Worm (Caenorhabditis elegans) whole organism, L2 larva: ENCODE data around the gene lgc-48.

ENCODE experiments used
- C34F6.9 ChIP-seq: fragments of 150-350 bp; optimal IDR thresholded peaks from 2 replicates; lab custom pipeline; 2014; ENCODE audit warnings: missing biosample characterization, missing genetic modification characterization
- F13H6.1 ChIP-seq: sonication (generic microtip); optimal IDR thresholded peaks from 2 replicates; lab custom pipeline; 2016; ENCODE audit warnings: missing genetic modification characterization, missing compliant biosample characterization
- R02D3.7 ChIP-seq: fragments of 150-350 bp; optimal IDR thresholded peaks from 2 replicates; lab custom pipeline; 2014; ENCODE audit warnings: missing biosample characterization, missing genetic modification characterization
- Y55F3AM.14 ChIP-seq: fragments of 200-800 bp; sonication (Bioruptor generic); optimal IDR thresholded peaks from 2 replicates; lab custom pipeline; 2018; ENCODE audit warnings: mild to moderate bottlenecking, missing genetic modification characterization, missing compliant biosample characterization
- ZK546.5 ChIP-seq: sonication (generic microtip); optimal IDR thresholded peaks from 2 replicates; lab custom pipeline; 2017; ENCODE audit warnings: missing biosample characterization, missing genetic modification characterization
- alr-1 ChIP-seq: fragments of 150-350 bp; optimal IDR thresholded peaks from 2 replicates; lab custom pipeline; 2014; ENCODE audit warnings: missing biosample characterization, missing genetic modification characterization
- aly-2 ChIP-seq: fragments of 150-350 bp; optimal IDR thresholded peaks from 2 replicates; lab custom pipeline; 2014; ENCODE audit warnings: missing biosample characterization, missing genetic modification characterization
- ama-1 ChIP-seq: fragments of 150-350 bp; optimal IDR thresholded peaks from 2 replicates; lab custom pipeline; 2018; ENCODE audit warnings: inconsistent platforms
- blmp-1 ChIP-seq: sonication (generic microtip); optimal IDR thresholded peaks from 2 replicates; lab custom pipeline; 2017; ENCODE audit warnings: missing genetic modification characterization, mild to moderate bottlenecking, missing compliant biosample characterization, antibody characterized with exemption, moderate library complexity; ENCODE audit not compliant: insufficient read depth
- ceh-16 ChIP-seq: fragments of 150-350 bp; optimal IDR thresholded peaks from 2 replicates; lab custom pipeline; 2014; ENCODE audit warnings: missing biosample characterization, missing genetic modification characterization
- ceh-82 ChIP-seq: fragments of 150-350 bp; optimal IDR thresholded peaks from 2 replicates; lab custom pipeline; 2014; ENCODE audit warnings: missing biosample characterization, missing genetic modification characterization
- crh-2 ChIP-seq: sonication (generic microtip); optimal IDR thresholded peaks from 2 replicates; lab custom pipeline; 2017; ENCODE audit warnings: missing biosample characterization, missing genetic modification characterization
- dmd-4 ChIP-seq: sonication (generic microtip); optimal IDR thresholded peaks from 2 replicates; lab custom pipeline; 2017; ENCODE audit warnings: missing biosample characterization, missing genetic modification characterization
- egl-27 ChIP-seq: sonication (generic microtip); optimal IDR thresholded peaks from 3 replicates; lab custom pipeline; 2017; ENCODE audit warnings: missing biosample characterization, missing genetic modification reagents, missing genetic modification characterization
- elt-1 ChIP-seq: fragments of 150-350 bp; optimal IDR thresholded peaks from 2 replicates; lab custom pipeline; 2014; ENCODE audit warnings: missing biosample characterization, missing genetic modification characterization
- elt-3 ChIP-seq: sonication (generic microtip); optimal IDR thresholded peaks from 2 replicates; lab custom pipeline; 2017; ENCODE audit warnings: missing biosample characterization, missing genetic modification characterization
- fos-1 ChIP-seq: fragments of 150-350 bp; optimal IDR thresholded peaks from 2 replicates; lab custom pipeline; 2014; ENCODE audit warnings: missing biosample characterization, missing genetic modification characterization
- gmeb-1 ChIP-seq: fragments of 150-350 bp; optimal IDR thresholded peaks from 2 replicates; lab custom pipeline; 2014; ENCODE audit warnings: missing biosample characterization, missing genetic modification characterization
- lin-11 ChIP-seq: fragments of 150-350 bp; sonication (generic microtip); optimal IDR thresholded peaks from 2 replicates; lab custom pipeline; 2014; ENCODE audit warnings: missing biosample characterization, missing genetic modification characterization, inconsistent platforms, mixed read lengths
- lin-13 ChIP-seq: fragments of 150-350 bp; optimal IDR thresholded peaks from 2 replicates; lab custom pipeline; 2014; ENCODE audit warnings: missing biosample characterization, missing genetic modification reagents, missing genetic modification characterization
- lin-39 ChIP-seq: fragments of 150-350 bp; optimal IDR thresholded peaks from 2 replicates; lab custom pipeline; 2014; ENCODE audit warnings: missing biosample characterization, missing genetic modification reagents, missing genetic modification characterization
- lsy-2 ChIP-seq, 2 experiments: fragments of 150-350 bp in 1 of 2; sonication (generic microtip) in 1 of 2; optimal IDR thresholded peaks; 2 replicates each; lab custom pipeline; 2014 to 2017; ENCODE audit warnings: missing biosample characterization in 2 of 2, missing genetic modification characterization in 2 of 2
- mab-5 ChIP-seq: fragments of 150-350 bp; optimal IDR thresholded peaks from 2 replicates; lab custom pipeline; 2014; ENCODE audit warnings: missing biosample characterization, missing genetic modification characterization
- mbf-1 ChIP-seq: sonication (generic microtip); optimal IDR thresholded peaks from 2 replicates; lab custom pipeline; 2017; ENCODE audit warnings: missing biosample characterization, missing genetic modification characterization
- mdl-1 ChIP-seq, 2 experiments: fragments of 150-350 bp in 1 of 2; sonication (generic microtip) in 1 of 2; optimal IDR thresholded peaks; 2 replicates each; lab custom pipeline; 2017; ENCODE audit warnings: missing biosample characterization in 2 of 2, missing genetic modification characterization in 2 of 2
- nhr-10 ChIP-seq: sonication (generic microtip); optimal IDR thresholded peaks from 2 replicates; lab custom pipeline; 2017; ENCODE audit warnings: missing biosample characterization, missing genetic modification characterization
- nhr-11 ChIP-seq: fragments of 150-350 bp; optimal IDR thresholded peaks from 2 replicates; lab custom pipeline; 2014; ENCODE audit warnings: missing biosample characterization, missing genetic modification characterization
- nhr-12 ChIP-seq: fragments of 150-350 bp; optimal IDR thresholded peaks from 2 replicates; lab custom pipeline; 2014; ENCODE audit warnings: missing biosample characterization, missing genetic modification characterization
- nhr-129 ChIP-seq: fragments of 150-350 bp; optimal IDR thresholded peaks from 2 replicates; lab custom pipeline; 2014; ENCODE audit warnings: missing biosample characterization, missing genetic modification characterization
- nhr-21 ChIP-seq: fragments of 150-350 bp; optimal IDR thresholded peaks from 2 replicates; lab custom pipeline; 2014; ENCODE audit warnings: missing biosample characterization, missing genetic modification characterization
- nhr-23 ChIP-seq: fragments of 150-350 bp; optimal IDR thresholded peaks from 2 replicates; lab custom pipeline; 2014; ENCODE audit warnings: missing biosample characterization, missing genetic modification reagents, missing genetic modification characterization
- nhr-237 ChIP-seq: fragments of 150-350 bp; optimal IDR thresholded peaks from 2 replicates; lab custom pipeline; 2014; ENCODE audit warnings: missing biosample characterization, missing genetic modification characterization
- nhr-25 ChIP-seq: fragments of 150-350 bp; sonication (generic microtip); optimal IDR thresholded peaks from 3 replicates; lab custom pipeline; 2014; ENCODE audit warnings: missing biosample characterization, missing genetic modification characterization
- nhr-6 ChIP-seq: fragments of 150-350 bp; optimal IDR thresholded peaks from 2 replicates; lab custom pipeline; 2014; ENCODE audit warnings: missing biosample characterization, missing genetic modification characterization
- nhr-77 ChIP-seq: fragments of 150-350 bp; optimal IDR thresholded peaks from 2 replicates; lab custom pipeline; 2014; ENCODE audit warnings: missing biosample characterization, missing genetic modification characterization
- peb-1 ChIP-seq: fragments of 150-350 bp; optimal IDR thresholded peaks from 2 replicates; lab custom pipeline; 2014; ENCODE audit warnings: missing biosample characterization, missing genetic modification characterization
- sem-4 ChIP-seq: fragments of 150-350 bp; optimal IDR thresholded peaks from 2 replicates; lab custom pipeline; 2014; ENCODE audit warnings: missing biosample characterization, missing genetic modification reagents, missing genetic modification characterization
- skn-1 ChIP-seq: sonication (generic microtip); optimal IDR thresholded peaks from 2 replicates; lab custom pipeline; 2017; ENCODE audit warnings: missing biosample characterization, missing genetic modification characterization
- sma-3 ChIP-seq: sonication (generic microtip); optimal IDR thresholded peaks from 2 replicates; lab custom pipeline; 2016; ENCODE audit warnings: missing genetic modification reagents, missing genetic modification characterization, missing compliant biosample characterization
- sma-9 ChIP-seq, 2 experiments: fragments of 150-350 bp in 1 of 2; sonication (generic microtip) in 1 of 2; optimal IDR thresholded peaks; 2 replicates each; lab custom pipeline; 2014 to 2016; ENCODE audit warnings: missing genetic modification characterization in 2 of 2, mild to moderate bottlenecking in 1 of 2, missing biosample characterization in 1 of 2, missing compliant biosample characterization in 1 of 2, missing genetic modification reagents in 1 of 2, moderate library complexity in 1 of 2
- snpc-4 ChIP-seq: fragments of 150-350 bp; optimal IDR thresholded peaks from 2 replicates; lab custom pipeline; 2014; ENCODE audit warnings: missing biosample characterization, missing genetic modification characterization
- unc-39 ChIP-seq: fragments of 150-350 bp; optimal IDR thresholded peaks from 2 replicates; lab custom pipeline; 2014; ENCODE audit warnings: missing biosample characterization, missing genetic modification characterization
- unc-55 ChIP-seq: fragments of 150-350 bp; sonication (generic microtip); optimal IDR thresholded peaks from 3 replicates; lab custom pipeline; 2014; ENCODE audit warnings: missing biosample characterization, missing genetic modification reagents, missing genetic modification characterization
- unc-62 ChIP-seq: fragments of 150-350 bp; optimal IDR thresholded peaks from 2 replicates; lab custom pipeline; 2014; ENCODE audit warnings: missing biosample characterization, missing genetic modification reagents, missing genetic modification characterization
- zag-1 ChIP-seq: fragments of 150-350 bp; optimal IDR thresholded peaks from 2 replicates; lab custom pipeline; 2014; ENCODE audit warnings: missing biosample characterization, missing genetic modification characterization
- ztf-1 ChIP-seq: fragments of 200-800 bp; sonication (Bioruptor generic); conservative IDR thresholded peaks from 2 replicates; pipeline ENCODE4 v1.3.6; 2022; ENCODE audit warnings: missing genetic modification characterization, missing compliant biosample characterization
- ztf-11 ChIP-seq: sonication (generic microtip); optimal IDR thresholded peaks from 2 replicates; lab custom pipeline; 2017; ENCODE audit warnings: missing biosample characterization, missing genetic modification characterization
- ztf-4 ChIP-seq: fragments of 150-350 bp; optimal IDR thresholded peaks from 2 replicates; lab custom pipeline; 2014; ENCODE audit warnings: missing biosample characterization, missing genetic modification characterization

The lgc-48 gene

ce11 chrV:13390936-13391335, 50.9 kb downstream of the lgc-48 start:
- TF ChIP-seq lsy-2 (tag; optimal IDR thresholded peaks at IDR 0.05; lab: Kevin White, UChicago), result peak in 1 of 2 experiments; percentile 18
- TF ChIP-seq nhr-23 (tag; lab: Kevin White, UChicago), result no peak
- peak; percentile 59 for TF ChIP-seq ceh-16 (tag; lab: Kevin White, UChicago)
- peak; percentile 71 for TF ChIP-seq sma-9 (GFP tag; optimal IDR thresholded peaks at IDR 0.05; lab: Kevin White, UChicago)
- TF ChIP-seq sma-9 (tag; optimal IDR thresholded peaks at IDR 0.05; lab: Kevin White, UChicago), result no peak
- TF ChIP-seq gmeb-1 (tag; lab: Kevin White, UChicago), result peak; percentile 17
- TF ChIP-seq fos-1 (tag; lab: Kevin White, UChicago), result peak; percentile 1
- no peak for TF ChIP-seq ama-1 (lab: Kevin White, UChicago)
- TF ChIP-seq nhr-129 (tag; lab: Kevin White, UChicago), result peak; percentile 23
- TF ChIP-seq sma-3, result peak; percentile 7
- TF ChIP-seq aly-2, result no peak

- no peak for TF ChIP-seq snpc-4 (tag; lab: Kevin White, UChicago)
- no peak for TF ChIP-seq Y55F3AM.14
- TF ChIP-seq ZK546.5 (tag; lab: Kevin White, UChicago), result no peak
- TF ChIP-seq skn-1 (tag; lab: Kevin White, UChicago), result no peak
- no peak for TF ChIP-seq ztf-11
- TF ChIP-seq ceh-82 (tag; lab: Kevin White, UChicago), result no peak
- no peak for TF ChIP-seq nhr-11 (tag; lab: Kevin White, UChicago)
- TF ChIP-seq F13H6.1 (tag; lab: Kevin White, UChicago), result peak; percentile 32
- TF ChIP-seq unc-62 (GFP tag; lab: Kevin White, UChicago), result no peak
- no peak for TF ChIP-seq nhr-6 (tag; lab: Kevin White, UChicago)
- no peak for TF ChIP-seq crh-2 (tag; lab: Kevin White, UChicago)
- TF ChIP-seq ztf-1, result no peak
- no peak for TF ChIP-seq dmd-4 (tag; lab: Kevin White, UChicago)
- no peak for TF ChIP-seq ceh-16 (tag; lab: Kevin White, UChicago)
- TF ChIP-seq nhr-237 (tag; lab: Kevin White, UChicago), result no peak
- TF ChIP-seq fos-1 (tag; lab: Kevin White, UChicago), result peak; percentile 8
- TF ChIP-seq nhr-21 (tag; lab: Kevin White, UChicago), result peak; percentile 28
- no peak for TF ChIP-seq unc-55
- TF ChIP-seq unc-39 (tag; lab: Kevin White, UChicago), result no peak
- no peak for TF ChIP-seq alr-1 (tag; lab: Kevin White, UChicago)
- TF ChIP-seq nhr-10, result no peak
- no peak for TF ChIP-seq zag-1
- TF ChIP-seq ztf-4 (tag; lab: Kevin White, UChicago), result no peak
- TF ChIP-seq lsy-2 (tag; optimal IDR thresholded peaks at IDR 0.05; lab: Kevin White, UChicago), result no peak
- TF ChIP-seq egl-27 (tag; lab: Kevin White, UChicago), result peak; percentile 56
- no peak for TF ChIP-seq lin-39
- TF ChIP-seq mab-5 (tag; lab: Kevin White, UChicago), result no peak
- no peak for TF ChIP-seq elt-3
- TF ChIP-seq mbf-1 (tag; lab: Kevin White, UChicago), result no peak
- no peak for TF ChIP-seq elt-1 (tag; lab: Kevin White, UChicago)
- TF ChIP-seq nhr-25 (tag; lab: Kevin White, UChicago), result peak; percentile 71
- no peak for TF ChIP-seq nhr-129 (tag; lab: Kevin White, UChicago)
- no peak for TF ChIP-seq R02D3.7 (tag; lab: Kevin White, UChicago)
- peak; percentile 1 for TF ChIP-seq lin-13 (GFP tag; lab: Kevin White, UChicago)
- peak; percentile 96 for TF ChIP-seq blmp-1 (tag; lab: Kevin White, UChicago)
- TF ChIP-seq ama-1 (lab: Kevin White, UChicago), result no peak
- no peak for TF ChIP-seq lin-11 (tag; lab: Kevin White, UChicago)
- TF ChIP-seq nhr-12 (tag; lab: Kevin White, UChicago), result no peak
- TF ChIP-seq C34F6.9, result peak; percentile 15
- no peak for TF ChIP-seq nhr-23 (tag; lab: Kevin White, UChicago)
- TF ChIP-seq sma-3, result no peak
- no peak for TF ChIP-seq sem-4 (tag; lab: Kevin White, UChicago)
- TF ChIP-seq aly-2, result no peak
- no peak for TF ChIP-seq mdl-1 (tag; optimal IDR thresholded peaks at IDR 0.05; lab: Kevin White, UChicago)
- TF ChIP-seq sma-9 (GFP tag; optimal IDR thresholded peaks at IDR 0.05; lab: Kevin White, UChicago), result peak; percentile 78
- no peak for TF ChIP-seq sma-9 (tag; optimal IDR thresholded peaks at IDR 0.05; lab: Kevin White, UChicago)
- no peak for TF ChIP-seq peb-1 (tag; lab: Kevin White, UChicago)
- TF ChIP-seq nhr-77, result no peak
- TF ChIP-seq gmeb-1 (tag; lab: Kevin White, UChicago), result no peak
Observed at ce11 chrV:13391378-13392258, 51.6 kb downstream of the lgc-48 start, which contains the start of gene somi-1. Gene somi-1 (minus strand): TSS chrV:13391395.
